Worm (Caenorhabditis elegans): ENCODE data around the gene rfs-1.
A peak's percentile ranks its signal among the peaks of the same experiment; 100 is the strongest.

The rfs-1 gene

DNA sequence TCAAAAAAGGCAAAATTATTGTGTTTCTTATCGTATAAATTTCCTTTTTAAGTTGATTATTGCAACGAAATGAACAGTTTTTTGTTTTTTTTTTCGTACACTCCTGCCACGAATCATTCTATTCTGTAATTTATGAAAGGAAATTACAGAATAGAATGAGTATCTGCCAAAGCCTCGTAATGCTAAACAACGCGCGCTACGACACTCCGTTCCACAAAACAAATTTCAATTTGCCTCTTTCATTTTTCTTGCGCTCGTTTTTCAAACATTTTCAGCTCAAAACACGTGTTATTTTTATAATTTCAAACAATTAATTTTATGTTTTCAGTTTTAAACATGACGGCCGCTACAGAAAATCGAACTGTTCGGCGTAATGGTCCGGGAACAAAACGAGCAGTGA lies 1.5 kb upstream of the rfs-1 start, which contains the start of gene mob-4 (continued):
- no peak for TF ChIP-seq nhr-28 (tag; optimal IDR thresholded peaks at IDR 0.05)
- TF ChIP-seq R02D3.7 (tag; optimal IDR thresholded peaks at IDR 0.05), result no peak
- no peak for TF ChIP-seq fkh-2 (tag; optimal IDR thresholded peaks at IDR 0.05)
- no peak for TF ChIP-seq zag-1 (tag; optimal IDR thresholded peaks at IDR 0.05)
- TF ChIP-seq nhr-76 (tag; optimal IDR thresholded peaks at IDR 0.05), result no peak

DNA sequence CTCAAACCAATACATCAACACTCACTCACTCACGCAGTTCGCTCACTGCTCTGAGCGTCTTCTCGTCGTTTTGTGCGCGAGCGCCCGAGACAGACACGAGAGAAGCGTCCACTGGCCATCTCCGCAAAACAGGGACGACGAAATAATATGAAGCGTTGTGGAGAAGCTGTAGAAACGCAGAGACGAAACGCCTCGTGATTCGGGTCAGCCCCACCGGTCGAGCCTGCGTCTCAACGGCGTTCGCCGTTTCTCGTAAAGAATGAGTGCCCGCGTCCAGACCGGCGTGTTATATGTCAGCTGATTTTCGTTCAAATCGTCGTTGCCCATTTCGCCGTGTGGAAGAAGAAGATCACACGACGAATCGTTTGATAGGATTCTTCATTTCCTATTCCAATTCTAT lies 1.2 kb downstream of the rfs-1 start, which contains the start of gene fbxl-1:
Gene fbxl-1 (plus strand): TSS at position 320 of the 400 bp plus-strand sequence.
- TF ChIP-seq nhr-23 (tag; optimal IDR thresholded peaks at IDR 0.05) (peak; percentile 52), jun-1 (tag; optimal IDR thresholded peaks at IDR 0.05) (peak; percentile 93), ceh-28 (tag; optimal IDR thresholded peaks at IDR 0.05) (peak; percentile 33), R02D3.7 (tag; optimal IDR thresholded peaks at IDR 0.05) (peak; percentile 33), skn-1 (tag; optimal IDR thresholded peaks at IDR 0.05) (no peak), nhr-25 (tag; optimal IDR thresholded peaks at IDR 0.05) (peak; percentile 26), zag-1 (tag; optimal IDR thresholded peaks at IDR 0.05) (no peak), snpc-4 (tag; optimal IDR thresholded peaks at IDR 0.05) (peak; percentile 64), fos-1 (tag; optimal IDR thresholded peaks at IDR 0.05) (no peak), pha-4 (tag; optimal IDR thresholded peaks at IDR 0.05) (peak; percentile 87), nhr-67 (tag; optimal IDR thresholded peaks at IDR 0.05) (no peak), egl-27 (tag; optimal IDR thresholded peaks at IDR 0.05) (no peak), ztf-4 (tag; optimal IDR thresholded peaks at IDR 0.05) (peak; percentile 12), hmg-11 (tag; optimal IDR thresholded peaks at IDR 0.05) (peak; percentile 94), nhr-12 (tag; optimal IDR thresholded peaks at IDR 0.05) (no peak), egl-5 (tag; optimal IDR thresholded peaks at IDR 0.05) (peak; percentile 84), nhr-43 (tag; optimal IDR thresholded peaks at IDR 0.05; ENCODE audit: poor library complexity, severe bottlenecking) (peak; percentile 63), fkh-10 (GFP tag; optimal IDR thresholded peaks at IDR 0.05) (peak; percentile 47), mdl-1 (tag; optimal IDR thresholded peaks at IDR 0.05) (peak; percentile 59), tbx-2 (tag; optimal IDR thresholded peaks at IDR 0.05) (peak; percentile 20), nfya-1 (tag; optimal IDR thresholded peaks at IDR 0.05; ENCODE audit: insufficient read depth) (peak; percentile 92), nhr-237 (tag; optimal IDR thresholded peaks at IDR 0.05) (no peak), lin-15B (tag; optimal IDR thresholded peaks at IDR 0.05) (peak; percentile 73), unc-62 (GFP tag; optimal IDR thresholded peaks at IDR 0.05) (peak; percentile 38), nhr-76 (tag; optimal IDR thresholded peaks at IDR 0.05) (no peak), nhr-11 (tag; optimal IDR thresholded peaks at IDR 0.05) (no peak), elt-1 (tag; optimal IDR thresholded peaks at IDR 0.05) (peak; percentile 36), unc-39 (tag; optimal IDR thresholded peaks at IDR 0.05) (no peak), lsy-12 (tag; optimal IDR thresholded peaks at IDR 0.05) (peak; percentile 74), pqm-1 (tag; optimal IDR thresholded peaks at IDR 0.05) (peak; percentile 55), ztf-11 (tag; optimal IDR thresholded peaks at IDR 0.05) (no peak), lin-39 (tag; optimal IDR thresholded peaks at IDR 0.05) (peak; percentile 64), elt-2 (tag; optimal IDR thresholded peaks at IDR 0.05) (peak; percentile 66)

- no peak for TF ChIP-seq R02D3.7 (tag; optimal IDR thresholded peaks at IDR 0.05)
- peak; percentile 2 for TF ChIP-seq nhr-23 (tag; optimal IDR thresholded peaks at IDR 0.05)
- no peak for TF ChIP-seq fkh-10 (GFP tag; optimal IDR thresholded peaks at IDR 0.05)
- no peak for TF ChIP-seq ama-1 (optimal IDR thresholded peaks at IDR 0.05)
- no peak for TF ChIP-seq ceh-9 (tag; optimal IDR thresholded peaks at IDR 0.05)
- TF ChIP-seq pha-4 (tag; optimal IDR thresholded peaks at IDR 0.05), result no peak
- TF ChIP-seq ztf-4 (tag; optimal IDR thresholded peaks at IDR 0.05), result no peak
- TF ChIP-seq nhr-12 (tag; optimal IDR thresholded peaks at IDR 0.05), result no peak
- no peak for TF ChIP-seq nhr-11 (tag; optimal IDR thresholded peaks at IDR 0.05)
- no peak for TF ChIP-seq fkh-2 (tag; optimal IDR thresholded peaks at IDR 0.05)
- TF ChIP-seq egl-5 (tag; optimal IDR thresholded peaks at IDR 0.05), result peak; percentile 25
- no peak for TF ChIP-seq elt-2 (tag; optimal IDR thresholded peaks at IDR 0.05)
- TF ChIP-seq zag-1 (tag; optimal IDR thresholded peaks at IDR 0.05), result no peak
- no peak for TF ChIP-seq nfya-1 (tag; optimal IDR thresholded peaks at IDR 0.05; ENCODE audit: insufficient read depth)
- TF ChIP-seq sea-2 (GFP tag; optimal IDR thresholded peaks at IDR 0.05), result no peak
- no peak for TF ChIP-seq mml-1 (tag; optimal IDR thresholded peaks at IDR 0.05)
- no peak for TF ChIP-seq tbx-2 (tag; optimal IDR thresholded peaks at IDR 0.05)
- TF ChIP-seq ztf-11 (tag; optimal IDR thresholded peaks at IDR 0.05), result no peak
- no peak for TF ChIP-seq egl-27 (tag; optimal IDR thresholded peaks at IDR 0.05)
- TF ChIP-seq ceh-82 (tag; optimal IDR thresholded peaks at IDR 0.05), result no peak
- TF ChIP-seq ZK546.5 (tag; optimal IDR thresholded peaks at IDR 0.05), result no peak
- no peak for TF ChIP-seq jun-1 (tag; optimal IDR thresholded peaks at IDR 0.05)
- TF ChIP-seq nhr-25 (tag; optimal IDR thresholded peaks at IDR 0.05), result peak; percentile 48
- no peak for TF ChIP-seq nhr-237 (tag; optimal IDR thresholded peaks at IDR 0.05)
Measured at ce11 chrIII:8228916-8229315, 2.6 kb downstream of the rfs-1 start.

Data from whole organism, L3 larva.